Worm (Caenorhabditis elegans) whole organism, L4/young adult: ENCODE results near the gene Y50E8A.6.

ENCODE experiments used
- W03F9.2 ChIP-seq: fragments of 150-350 bp; optimal IDR thresholded peaks from 2 replicates; lab custom pipeline; 2014; ENCODE audit warnings: missing biosample characterization, missing genetic modification characterization
- him-1 ChIP-seq: sonication (generic microtip); optimal IDR thresholded peaks from 2 replicates; lab custom pipeline; 2016; ENCODE audit warnings: missing genotype, missing genetic modification reagents, missing genetic modification characterization, missing compliant biosample characterization

ce11 chrV:14748608-14749137 lies 7.5 kb upstream of the Y50E8A.6 start, which contains the start of the genes lipl-8 and Y50E8A.22:
- TF ChIP-seq him-1 (tag; lab: Kevin White, UChicago) (no peak), W03F9.2 (tag; lab: Kevin White, UChicago) (no peak)
